Worm (Caenorhabditis elegans) whole organism, mixed stage, embryonic: ENCODE measurements around the gene pitr-5.

Experiments
- M03D4.4 ChIP-seq: sonication (generic microtip); optimal IDR thresholded peaks from 2 replicates; lab custom pipeline; 2017; ENCODE audit warnings: mild to moderate bottlenecking, missing genetic modification characterization, missing compliant biosample characterization
- pha-4 ChIP-seq: fragments of 150-350 bp; optimal IDR thresholded peaks from 2 replicates; lab custom pipeline; 2018; ENCODE audit warnings: missing biosample characterization, missing genetic modification reagents, missing genetic modification characterization
- sem-2 ChIP-seq: fragments of 200-800 bp; sonication (Bioruptor generic); optimal IDR thresholded peaks from 2 replicates; lab custom pipeline; 2018; ENCODE audit warnings: mild to moderate bottlenecking, missing genetic modification characterization, missing compliant biosample characterization
- snpc-4 ChIP-seq: fragments of 150-350 bp; optimal IDR thresholded peaks from 2 replicates; lab custom pipeline; 2014; ENCODE audit warnings: missing biosample characterization, missing genetic modification characterization
- unc-62 ChIP-seq: fragments of 150-350 bp; optimal IDR thresholded peaks from 2 replicates; lab custom pipeline; 2014; ENCODE audit warnings: missing biosample characterization, missing genetic modification reagents, missing genetic modification characterization

ce11 chrV:7194818-7195217 is 10.2 kb downstream of the pitr-5 start:
- TF ChIP-seq unc-62 (GFP tag; lab: Kevin White, UChicago) (no peak), snpc-4 (tag; lab: Kevin White, UChicago) (no peak), pha-4 (tag; lab: Kevin White, UChicago) (no peak), M03D4.4 (no peak), sem-2 (GFP tag; lab: Kevin White, UChicago) (no peak)
